Worm (Caenorhabditis elegans) whole organism, late embryonic: Measurements from ENCODE around the gene ddn-1.

Experiments used
- K09A11.1 ChIP-seq: sonication (generic microtip); optimal IDR thresholded peaks from 2 replicates; lab custom pipeline; 2017; ENCODE audit warnings: antibody characterized with exemption, mild to moderate bottlenecking, missing genetic modification characterization, missing compliant biosample characterization; ENCODE audit not compliant: insufficient read depth
- gmeb-2 ChIP-seq: sonication (generic microtip); optimal IDR thresholded peaks from 2 replicates; lab custom pipeline; 2016; ENCODE audit warnings: missing genetic modification characterization, inconsistent platforms, missing compliant biosample characterization
- unc-55 ChIP-seq: sonication (generic microtip); optimal IDR thresholded peaks from 2 replicates; lab custom pipeline; 2017; ENCODE audit warnings: missing biosample characterization, missing genetic modification reagents, missing genetic modification characterization

DNA sequence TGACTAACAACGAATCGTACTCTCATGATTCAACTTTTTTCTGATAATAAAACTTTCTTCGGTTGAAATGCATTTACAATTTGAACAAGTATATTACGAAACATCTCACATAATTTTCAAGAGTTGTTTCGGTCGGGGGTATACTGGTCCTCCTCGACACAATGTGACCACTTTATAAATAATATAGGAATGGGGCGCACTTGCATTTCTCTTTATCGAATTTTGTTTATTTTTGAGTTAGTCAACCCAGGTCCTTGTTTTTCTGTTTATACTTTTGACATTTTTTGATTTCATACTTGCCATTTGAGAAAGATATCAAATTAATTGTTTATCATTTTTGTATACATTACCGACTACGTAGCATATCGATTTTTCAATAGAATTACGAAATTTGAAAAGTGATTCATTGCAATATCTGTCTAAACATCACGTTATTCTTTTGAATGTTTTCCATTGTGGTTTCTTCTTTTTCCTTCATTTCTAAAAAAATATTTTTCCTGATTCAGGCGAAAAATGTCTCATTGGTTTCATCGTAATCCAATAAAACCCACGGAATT, 13.6 kb upstream of the ddn-1 start, which contains the start of gene B0507.2:
- TF ChIP-seq K09A11.1 (no peak), unc-55 (no peak), gmeb-2 (no peak)
